Worm (Caenorhabditis elegans) whole organism, L2 larva: ENCODE data around the gene gst-13.

Source experiments
- ceh-82 ChIP-seq: fragments of 150-350 bp; optimal IDR thresholded peaks from 2 replicates; lab custom pipeline; 2014; ENCODE audit warnings: missing biosample characterization, missing genetic modification characterization
- nhr-11 ChIP-seq: fragments of 150-350 bp; optimal IDR thresholded peaks from 2 replicates; lab custom pipeline; 2014; ENCODE audit warnings: missing biosample characterization, missing genetic modification characterization
- nhr-77 ChIP-seq: fragments of 150-350 bp; optimal IDR thresholded peaks from 2 replicates; lab custom pipeline; 2014; ENCODE audit warnings: missing biosample characterization, missing genetic modification characterization
- unc-62 ChIP-seq: fragments of 150-350 bp; optimal IDR thresholded peaks from 2 replicates; lab custom pipeline; 2014; ENCODE audit warnings: missing biosample characterization, missing genetic modification reagents, missing genetic modification characterization

ce11 chrII:9275173-9275572 lies 43.9 kb downstream of the gst-13 start:
- TF ChIP-seq nhr-77 (tag; lab: Kevin White, UChicago) (no peak), ceh-82 (tag; lab: Kevin White, UChicago) (no peak), unc-62 (no peak), nhr-11 (tag; lab: Kevin White, UChicago) (no peak)
